Worm (Caenorhabditis elegans): ENCODE results near the gene ykt-6.

The ykt-6 gene

ce11 chrIII:7272088-7272487 lies 15.3 kb downstream of the ykt-6 start (continued):
- TF ChIP-seq lin-14 (GFP tag; optimal IDR thresholded peaks at IDR 0.05) (peak; percentile 93), sup-37 (GFP tag; optimal IDR thresholded peaks at IDR 0.05) (no peak), mef-2 (tag; optimal IDR thresholded peaks at IDR 0.05) (no peak), swsn-7 (tag; optimal IDR thresholded peaks at IDR 0.05) (peak; percentile 41), nhr-76 (tag; optimal IDR thresholded peaks at IDR 0.05) (no peak), alr-1 (tag; optimal IDR thresholded peaks at IDR 0.05; ENCODE audit: borderline replicate concordance) (no peak), pqm-1 (tag; optimal IDR thresholded peaks at IDR 0.05) (no peak), unc-30 (tag; optimal IDR thresholded peaks at IDR 0.05) (no peak), unc-130 (tag; optimal IDR thresholded peaks at IDR 0.05) (peak; percentile 62), zip-4 (GFP tag; optimal IDR thresholded peaks at IDR 0.05) (no peak), blmp-1 (tag; optimal IDR thresholded peaks at IDR 0.05) (peak; percentile 29), snu-23 (GFP tag; optimal IDR thresholded peaks at IDR 0.05) (peak; percentile 76), fkh-4 (tag; optimal IDR thresholded peaks at IDR 0.05; ENCODE audit: borderline replicate concordance) (no peak), hlh-4 (tag; optimal IDR thresholded peaks at IDR 0.05) (no peak), xbp-1 (tag; optimal IDR thresholded peaks at IDR 0.05) (peak; percentile 44), jun-1 (tag; optimal IDR thresholded peaks at IDR 0.05) (peak; percentile 9), mdl-1 (tag; optimal IDR thresholded peaks at IDR 0.05) (peak in 1 of 2 experiments; percentile 87), nhr-47 (tag; optimal IDR thresholded peaks at IDR 0.05) (peak; percentile 55), mab-9 (GFP tag; IDR thresholded peaks at IDR 0.05) (no peak), nhr-12 (tag; optimal IDR thresholded peaks at IDR 0.05) (no peak), Y116A8C.19 (tag; optimal IDR thresholded peaks at IDR 0.05; ENCODE audit: borderline replicate concordance) (no peak), grh-1 (GFP tag; IDR thresholded peaks at IDR 0.05) (peak; percentile 60), lin-35 (GFP tag; optimal IDR thresholded peaks at IDR 0.05) (peak; percentile 36 to 67), lin-39 (tag; optimal IDR thresholded peaks at IDR 0.05) (no peak), lin-15B (tag; optimal IDR thresholded peaks at IDR 0.05) (no peak), C16A3.4 (tag; optimal IDR thresholded peaks at IDR 0.05) (peak; percentile 21), ceh-88 (GFP tag; IDR thresholded peaks at IDR 0.05) (0 out of 2 replicates have a peak, but pooled peaks have one; percentile 32), vab-15 (tag; optimal IDR thresholded peaks at IDR 0.05) (no peak), C34B4.2 (tag; optimal IDR thresholded peaks at IDR 0.05) (no peak), efl-3 (GFP tag; optimal IDR thresholded peaks at IDR 0.05) (peak; percentile 4), hpl-2 (GFP tag; optimal IDR thresholded peaks at IDR 0.05) (no peak), nhr-28 (tag; optimal IDR thresholded peaks at IDR 0.05) (no peak), egl-13 (tag; optimal IDR thresholded peaks at IDR 0.05) (no peak), unc-62 (GFP tag; optimal IDR thresholded peaks at IDR 0.05) (no peak), fkh-10 (GFP tag; optimal IDR thresholded peaks at IDR 0.05) (no peak), ceh-90 (tag; optimal IDR thresholded peaks at IDR 0.05) (no peak), unc-98 (GFP tag; IDR thresholded peaks at IDR 0.05) (no peak)

ce11 chrIII:7271083-7271482 lies 16.3 kb downstream of the ykt-6 start:
- no peak for TF ChIP-seq snpc-4 (tag; optimal IDR thresholded peaks at IDR 0.05)
- TF ChIP-seq tlp-1 (tag; optimal IDR thresholded peaks at IDR 0.05): no peak
- peak; percentile 9 for TF ChIP-seq nhr-71 (tag; optimal IDR thresholded peaks at IDR 0.05)
- TF ChIP-seq C16A3.4 (tag; optimal IDR thresholded peaks at IDR 0.05): no peak
- TF ChIP-seq elt-2 (tag; optimal IDR thresholded peaks at IDR 0.05): no peak
- TF ChIP-seq snu-23 (GFP tag; optimal IDR thresholded peaks at IDR 0.05): no peak
- TF ChIP-seq unc-30 (tag; optimal IDR thresholded peaks at IDR 0.05): no peak
- TF ChIP-seq nhr-11 (tag; optimal IDR thresholded peaks at IDR 0.05): no peak
- no peak for TF ChIP-seq lin-15B (tag; optimal IDR thresholded peaks at IDR 0.05)
- TF ChIP-seq unc-62 (GFP tag; optimal IDR thresholded peaks at IDR 0.05): no peak
- TF ChIP-seq hlh-4 (tag; optimal IDR thresholded peaks at IDR 0.05): no peak
- TF ChIP-seq aly-2 (tag; optimal IDR thresholded peaks at IDR 0.05): no peak
- TF ChIP-seq zag-1 (tag; optimal IDR thresholded peaks at IDR 0.05): no peak
- TF ChIP-seq elt-3 (tag; optimal IDR thresholded peaks at IDR 0.05): peak in 1 of 6 experiments; percentile 53
- TF ChIP-seq mab-9 (GFP tag; IDR thresholded peaks at IDR 0.05): no peak
- no peak for TF ChIP-seq nhr-20 (tag; optimal IDR thresholded peaks at IDR 0.05)
- TF ChIP-seq nhr-237 (tag; optimal IDR thresholded peaks at IDR 0.05): no peak
- no peak for TF ChIP-seq grh-1 (GFP tag; IDR thresholded peaks at IDR 0.05)
- TF ChIP-seq mef-2 (tag; optimal IDR thresholded peaks at IDR 0.05): no peak
- no peak for TF ChIP-seq tbx-2 (tag; optimal IDR thresholded peaks at IDR 0.05)
- no peak for TF ChIP-seq nhr-76 (tag; optimal IDR thresholded peaks at IDR 0.05)
- no peak for TF ChIP-seq efl-1 (optimal IDR thresholded peaks at IDR 0.05)
- TF ChIP-seq efl-1 (GFP tag; optimal IDR thresholded peaks at IDR 0.05 in 1 of 2): peak; percentile 4 to 40
- no peak for TF ChIP-seq nhr-12 (tag; optimal IDR thresholded peaks at IDR 0.05)
- TF ChIP-seq egl-13 (tag; optimal IDR thresholded peaks at IDR 0.05): no peak
- TF ChIP-seq alr-1 (tag; optimal IDR thresholded peaks at IDR 0.05; ENCODE audit: borderline replicate concordance): no peak
- no peak for TF ChIP-seq irx-1 (tag; optimal IDR thresholded peaks at IDR 0.05)
- TF ChIP-seq swsn-7 (tag; optimal IDR thresholded peaks at IDR 0.05): no peak
- no peak for TF ChIP-seq hlh-17 (GFP tag; optimal IDR thresholded peaks at IDR 0.05; ENCODE audit: borderline replicate concordance)
- TF ChIP-seq fkh-10 (GFP tag; optimal IDR thresholded peaks at IDR 0.05): no peak
- TF ChIP-seq mdl-1 (tag; optimal IDR thresholded peaks at IDR 0.05): no peak

Data from whole organism, L1 larva.